Fruit fly (Drosophila melanogaster): Measurements from ENCODE around the gene CG15739.
A peak's percentile ranks its signal among the peaks of the same experiment; 100 is the strongest.

The CG15739 gene

dm6 chrX:11891682-11892179 is 18.6 kb downstream of the CG15739 start, which contains the start of gene sicily (continued):
- TF ChIP-seq Pdp1 (GFP tag; optimal IDR thresholded peaks at IDR 0.05) (peak in 1 of 2 experiments; percentile 66), Sry-β (GFP tag; optimal IDR thresholded peaks at IDR 0.05) (peak; percentile 29), CG2120 (GFP tag; optimal IDR thresholded peaks at IDR 0.05) (no peak), mirr (GFP tag; optimal IDR thresholded peaks at IDR 0.05) (no peak), CG10366 (GFP tag; IDR thresholded peaks at IDR 0.05) (no peak), CG34224 (GFP tag; IDR thresholded peaks at IDR 0.05; ENCODE audit: partially characterized antibody) (peak; percentile 54; the same call in 1 of the 3 replicates), CG10267 (tag; optimal IDR thresholded peaks at IDR 0.05) (peak; percentile 33), dm (GFP tag; optimal IDR thresholded peaks at IDR 0.05) (no peak), Ets97D (GFP tag; optimal IDR thresholded peaks at IDR 0.05) (peak; percentile 46), CG14710 (tag; optimal IDR thresholded peaks at IDR 0.05) (peak; percentile 3), CG2116 (GFP tag; optimal IDR thresholded peaks at IDR 0.05) (peak; percentile 46), CG12391 (tag; optimal IDR thresholded peaks at IDR 0.05) (no peak), CG7987 (GFP tag; optimal IDR thresholded peaks at IDR 0.05) (peak; percentile 1), sim (GFP tag; IDR thresholded peaks at IDR 0.05) (no peak), CG13287 (GFP tag; IDR thresholded peaks at IDR 0.05; ENCODE audit: partially characterized antibody) (peak; percentile 51), E2f1 (GFP tag; IDR thresholded peaks at IDR 0.05) (no peak), gfzf (GFP tag; optimal IDR thresholded peaks at IDR 0.05) (peak; percentile 30)

dm6 chrX:11893643-11894042 is 20.5 kb downstream of the CG15739 start, which contains the start of gene wisp:
Gene wisp (plus strand): TSS chrX:11893943.
- TF ChIP-seq BEAF-32 (GFP tag; optimal IDR thresholded peaks at IDR 0.05): peak; percentile 21
- TF ChIP-seq zen (tag; optimal IDR thresholded peaks at IDR 0.05): peak; percentile 19
- TF ChIP-seq MTF-1 (GFP tag; optimal IDR thresholded peaks at IDR 0.05; ENCODE audit: borderline replicate concordance): no peak
- no peak for TF ChIP-seq Drgx (GFP tag; IDR thresholded peaks at IDR 0.05)
- peak; percentile 37; the same call in 1 of the 2 replicates for TF ChIP-seq amos (GFP tag; IDR thresholded peaks at IDR 0.05; ENCODE audit: partially characterized antibody)
- TF ChIP-seq knrl (GFP tag; IDR thresholded peaks at IDR 0.05; ENCODE audit: partially characterized antibody): no peak

- TF ChIP-seq Rx (GFP tag; IDR thresholded peaks at IDR 0.05) (no peak), Blimp-1 (GFP tag; optimal IDR thresholded peaks at IDR 0.05) (peak; percentile 64)
These were observed 21.1 kb downstream of the CG15739 start for dm6 chrX:11894198-11894597.

dm6 chrX:11895141-11895540 is 22.0 kb downstream of the CG15739 start:
- TF ChIP-seq CG4360 (GFP tag; IDR thresholded peaks at IDR 0.05) (peak; percentile 92), Ets65A (GFP tag) (peak; percentile 24), CG7271 (tag; optimal IDR thresholded peaks at IDR 0.05) (no peak)

- TF ChIP-seq CG9932 (GFP tag; IDR thresholded peaks at IDR 0.05) (peak; percentile 73), Doc3 (GFP tag; IDR thresholded peaks at IDR 0.05; ENCODE audit: partially characterized antibody) (peak; percentile 83), Side (GFP tag; optimal IDR thresholded peaks at IDR 0.05) (no peak), H15 (GFP tag; IDR thresholded peaks at IDR 0.05) (no peak), chif (GFP tag; optimal IDR thresholded peaks at IDR 0.05) (no peak), tna (GFP tag; IDR thresholded peaks at IDR 0.05; ENCODE audit: partially characterized antibody) (peak; percentile 74), CG30431 (GFP tag; optimal IDR thresholded peaks at IDR 0.05) (no peak), HLH4C (GFP tag; IDR thresholded peaks at IDR 0.05; ENCODE audit: partially characterized antibody) (peak; percentile 87), CG7963 (GFP tag; IDR thresholded peaks at IDR 0.05; ENCODE audit: partially characterized antibody) (peak; percentile 83), Dll (GFP tag; IDR thresholded peaks at IDR 0.05; ENCODE audit: partially characterized antibody) (peak; percentile 89), z (GFP tag; IDR thresholded peaks at IDR 0.05) (no peak), CG34422 (GFP tag; IDR thresholded peaks at IDR 0.05) (peak; percentile 26; the same call in 2 of the 3 replicates), CG12071 (GFP tag; optimal IDR thresholded peaks at IDR 0.05) (no peak), CG1529 (GFP tag; optimal IDR thresholded peaks at IDR 0.05) (no peak), CG17186 (GFP tag; optimal IDR thresholded peaks at IDR 0.05) (peak; percentile 22), CG6765 (GFP tag; optimal IDR thresholded peaks at IDR 0.05) (no peak)
These were observed 32.0 kb downstream of the CG15739 start, which contains the start of gene Upf1 for dm6 chrX:11905144-11905543. Gene Upf1 (minus strand): TSS chrX:11905371.

Measured in whole organism, embryonic.